Fruit fly (Drosophila melanogaster) whole organism, wandering third instar larva: ENCODE data around the gene Smyd3.

ENCODE experiments used
- Abd-B ChIP-seq: fragments of >200 bp; optimal IDR thresholded peaks from 2 replicates; lab custom pipeline; 2017; ENCODE audit warnings: missing biosample characterization, missing genetic modification characterization
- Dfd ChIP-seq: fragments of >200 bp; optimal IDR thresholded peaks from 2 replicates; lab custom pipeline; 2017; ENCODE audit warnings: missing biosample characterization, missing genetic modification characterization
- dl ChIP-seq, 2 experiments: fragments of 175-275, 200-275 bp in 1 of 2; fragments of 200-275 bp in 1 of 2; sonication (Bioruptor generic); optimal IDR thresholded peaks; lab custom pipeline; 2018; ENCODE audit warnings: mild to moderate bottlenecking in 2 of 2, missing biosample characterization in 2 of 2, missing genetic modification characterization in 2 of 2, moderate library complexity in 2 of 2; ENCODE audit not compliant: partially characterized antibody in 2 of 2, insufficient read depth in 1 of 2
- ey ChIP-seq: fragments of 200-800 bp; sonication (Bioruptor generic); optimal IDR thresholded peaks from 2 replicates; lab custom pipeline; 2016; ENCODE audit warnings: missing biosample characterization, missing genetic modification characterization
- foxo ChIP-seq, 2 experiments: fragments of 200-800 bp; sonication (Bioruptor generic); optimal IDR thresholded peaks; 2 replicates in 1 of 2; 3 replicates in 1 of 2; lab custom pipeline; 2016 to 2017; ENCODE audit warnings: missing biosample characterization in 2 of 2, missing genetic modification characterization in 2 of 2
- h ChIP-seq: fragments of 200-800 bp; sonication (Bioruptor generic); optimal IDR thresholded peaks from 3 replicates; lab custom pipeline; 2016; ENCODE audit warnings: missing biosample characterization, mild to moderate bottlenecking, missing genetic modification characterization
- psq ChIP-seq: fragments of 200-800 bp; sonication (Bioruptor generic); optimal IDR thresholded peaks from 3 replicates; lab custom pipeline; 2017; ENCODE audit warnings: missing biosample characterization, mild to moderate bottlenecking, missing genetic modification characterization, moderate library complexity
- usp ChIP-seq: fragments of >200 bp; optimal IDR thresholded peaks from 2 replicates; lab custom pipeline; 2017; ENCODE audit warnings: missing biosample characterization, missing genetic modification characterization

DNA sequence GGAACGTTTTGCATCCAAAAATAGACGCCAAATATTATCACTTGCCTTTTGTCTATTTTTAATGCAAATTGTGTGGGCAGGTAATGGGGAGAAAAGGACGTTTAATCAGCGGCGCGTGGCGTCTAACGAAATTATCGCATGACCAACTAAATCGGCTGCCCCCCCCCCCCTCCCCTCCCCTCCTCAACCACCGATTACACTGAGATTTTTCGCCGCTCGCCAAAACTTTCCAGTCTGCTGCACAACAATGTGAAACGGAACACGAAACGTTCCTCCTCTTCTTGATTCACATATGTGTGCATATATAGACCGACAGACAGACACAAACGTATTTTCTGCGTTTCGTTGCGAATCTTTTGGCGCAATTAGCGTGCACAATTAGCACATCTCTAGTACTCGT is 42.5 kb upstream of the Smyd3 start:
- TF ChIP-seq ey (GFP tag; lab: Kevin White, UChicago) (no peak), dl (GFP tag; optimal IDR thresholded peaks at IDR 0.05; lab: Kevin White, UChicago; ENCODE audit: insufficient read depth in 1 of 2, partially characterized antibody in 2 of 2) (no peak), foxo (GFP tag; optimal IDR thresholded peaks at IDR 0.05; lab: Kevin White, UChicago) (no peak), usp (GFP tag; lab: Kevin White, UChicago) (no peak), Abd-B (GFP tag; lab: Kevin White, UChicago) (no peak), h (no peak), psq (GFP tag; lab: Kevin White, UChicago) (no peak), Dfd (no peak)
